Fruit fly (Drosophila melanogaster) whole organism, embryonic: ENCODE measurements around the gene Gr36b.

Experiments
- CG10274 ChIP-seq: fragments of 200-800 bp; sonication (Bioruptor generic); optimal IDR thresholded peaks from 3 replicates; lab custom pipeline; 2017; ENCODE audit warnings: missing biosample characterization, mild to moderate bottlenecking, missing genetic modification characterization
- CG15479 ChIP-seq: fragments of 200-800 bp; sonication (Bioruptor generic); optimal IDR thresholded peaks from 3 replicates; lab custom pipeline; 2019; ENCODE audit warnings: missing biosample characterization, mild to moderate bottlenecking, missing genetic modification characterization, moderate library complexity
- CG3065 ChIP-seq: fragments of 200-800 bp; sonication (Bioruptor generic); optimal IDR thresholded peaks from 2 replicates; lab custom pipeline; 2016; ENCODE audit warnings: missing biosample characterization, missing genetic modification characterization
- CG4424 ChIP-seq: fragments of 200-800 bp; sonication (Bioruptor generic); optimal IDR thresholded peaks from 3 replicates; lab custom pipeline; 2016; ENCODE audit warnings: missing biosample characterization, missing genetic modification characterization
- CG7372 ChIP-seq: fragments of 200-800 bp; sonication (Bioruptor generic); IDR thresholded peaks from 2 replicates; pipeline ENCODE4 v1.3.6; 2022; ENCODE audit warnings: missing biosample characterization, missing genetic modification characterization
- CG8281 ChIP-seq: fragments of 200-800 bp; sonication (Bioruptor generic); optimal IDR thresholded peaks from 2 replicates; lab custom pipeline; 2018; ENCODE audit warnings: missing biosample characterization, mild to moderate bottlenecking, missing genetic modification characterization, moderate library complexity
- CG9932 ChIP-seq: fragments of 200-800 bp; sonication (Bioruptor generic); IDR thresholded peaks from 2 replicates; pipeline ENCODE4 v1.3.6; 2022; ENCODE audit warnings: missing biosample characterization, missing genetic modification characterization
- Dip2 ChIP-seq: fragments of 200-800 bp; sonication (Bioruptor generic); IDR thresholded peaks from 2 replicates; pipeline ENCODE4 v1.3.6; 2022; ENCODE audit warnings: missing biosample characterization, missing genetic modification characterization
- Doc3 ChIP-seq: fragments of 200-800 bp; sonication (Bioruptor generic); IDR thresholded peaks from 3 replicates; pipeline ENCODE4 v1.3.6; 2022; ENCODE audit warnings: missing biosample characterization, missing genetic modification characterization; ENCODE audit not compliant: partially characterized antibody
- Gug ChIP-seq: fragments of 200-800 bp; sonication (Bioruptor generic); IDR thresholded peaks from 4 replicates; pipeline ENCODE4 v1.3.6; 2022; ENCODE audit warnings: missing biosample characterization, missing genetic modification characterization
- HLHmδ ChIP-seq: fragments of 200-800 bp; sonication (Bioruptor generic); optimal IDR thresholded peaks from 2 replicates; lab custom pipeline; 2018; ENCODE audit warnings: missing biosample characterization, mild to moderate bottlenecking, missing genetic modification characterization, moderate library complexity
- Hmr ChIP-seq: fragments of 200-800 bp; sonication (Bioruptor generic); optimal IDR thresholded peaks from 3 replicates; lab custom pipeline; 2017; ENCODE audit warnings: mild to moderate bottlenecking, missing biosample characterization, missing genetic modification reagents, missing genetic modification characterization
- Lim3 ChIP-seq: fragments of 200-800 bp; sonication (Bioruptor generic); IDR thresholded peaks from 2 replicates; pipeline ENCODE4 v1.3.6; 2022; ENCODE audit warnings: missing biosample characterization, missing genetic modification characterization
- Lpt ChIP-seq: fragments of >200 bp; optimal IDR thresholded peaks from 2 replicates; lab custom pipeline; 2018; ENCODE audit warnings: missing biosample characterization, missing genetic modification characterization
- Med ChIP-seq: fragments of 200-800 bp; sonication (Bioruptor generic); peaks from one replicate; lab custom pipeline; 2016; ENCODE audit warnings: missing biosample characterization, missing genetic modification characterization, mild to moderate bottlenecking, inconsistent platforms, moderate library complexity
- Neu2 ChIP-seq: fragments of 200-800 bp; sonication (Bioruptor generic); optimal IDR thresholded peaks from 3 replicates; lab custom pipeline; 2016; ENCODE audit warnings: missing biosample characterization, missing genetic modification characterization, borderline replicate concordance
- Poxn ChIP-seq: fragments of 200-800 bp; sonication (Bioruptor generic); IDR thresholded peaks from 2 replicates; pipeline ENCODE4 v1.3.6; 2022; ENCODE audit warnings: missing biosample characterization, missing genetic modification characterization
- Stat92E ChIP-seq, 3 experiments: fragments of >200 bp in 2 of 3; fragments of 200-800 bp in 1 of 3; sonication (Bioruptor generic) in 1 of 3; optimal IDR thresholded peaks; 2 replicates each; lab custom pipeline; 2017 to 2019; ENCODE audit warnings: missing biosample characterization in 3 of 3, missing genetic modification characterization in 3 of 3, mild to moderate bottlenecking in 1 of 3, moderate library complexity in 1 of 3
- Trl ChIP-seq, 3 experiments: fragments of >200 bp in 2 of 3; fragments of 200-800 bp in 1 of 3; sonication (Bioruptor generic) in 1 of 3; optimal IDR thresholded peaks; 2 replicates in 1 of 3; 3 replicates in 2 of 3; lab custom pipeline; 2016 to 2017; ENCODE audit warnings: missing biosample characterization in 1 of 3, missing genetic modification characterization in 1 of 3
- YL-1 ChIP-seq: fragments of 200-800 bp; sonication (Bioruptor generic); optimal IDR thresholded peaks from 3 replicates; lab custom pipeline; 2017; ENCODE audit warnings: missing biosample characterization, mild to moderate bottlenecking, missing genetic modification characterization
- ab ChIP-seq: fragments of 200-800 bp; sonication (Bioruptor generic); optimal IDR thresholded peaks from 2 replicates; lab custom pipeline; 2016; ENCODE audit warnings: missing biosample characterization, missing genetic modification characterization
- bbx ChIP-seq: fragments of 200-800 bp; sonication (Bioruptor generic); IDR thresholded peaks from 2 replicates; pipeline ENCODE4 v1.3.6; 2022; ENCODE audit warnings: missing biosample characterization, missing genetic modification characterization; ENCODE audit not compliant: partially characterized antibody
- bowl ChIP-seq: fragments of 200-800 bp; sonication (Bioruptor generic); IDR thresholded peaks from 2 replicates; pipeline ENCODE4 v1.3.6; 2022; ENCODE audit warnings: missing biosample characterization, missing genetic modification characterization
- chif ChIP-seq, 2 experiments: fragments of 200-800 bp; sonication (Bioruptor generic); optimal IDR thresholded peaks; 3 replicates each; lab custom pipeline; 2016; ENCODE audit warnings: missing biosample characterization in 2 of 2, missing genetic modification characterization in 2 of 2
- da ChIP-seq: fragments of 200-800 bp; sonication (Bioruptor generic); optimal IDR thresholded peaks from 2 replicates; lab custom pipeline; 2016; ENCODE audit warnings: missing biosample characterization, missing genetic modification characterization
- dan ChIP-seq: fragments of 200-800 bp; sonication (Bioruptor generic); IDR thresholded peaks from 2 replicates; pipeline ENCODE4 v1.3.6; 2022; ENCODE audit warnings: missing biosample characterization, missing genetic modification characterization
- dysf ChIP-seq: fragments of 200-800 bp; sonication (Bioruptor generic); IDR thresholded peaks from 3 replicates; pipeline ENCODE4 v1.3.6; 2022; ENCODE audit warnings: missing biosample characterization, missing genetic modification characterization
- ems ChIP-seq: fragments of 200-800 bp; sonication (Bioruptor generic); optimal IDR thresholded peaks from 3 replicates; lab custom pipeline; 2016; ENCODE audit warnings: missing biosample characterization, missing genetic modification characterization
- eve ChIP-seq, 2 experiments: fragments of >200 bp; optimal IDR thresholded peaks; 2 replicates each; lab custom pipeline; 2017; ENCODE audit warnings: missing biosample characterization in 2 of 2, missing genetic modification characterization in 2 of 2
- fd64A ChIP-seq: fragments of 200-800 bp; sonication (Bioruptor generic); optimal IDR thresholded peaks from 3 replicates; lab custom pipeline; 2018; ENCODE audit warnings: missing biosample characterization, mild to moderate bottlenecking, missing genetic modification characterization
- fd96Cb ChIP-seq: fragments of 200-800 bp; sonication (Bioruptor generic); optimal IDR thresholded peaks from 2 replicates; lab custom pipeline; 2018; ENCODE audit warnings: missing biosample characterization, mild to moderate bottlenecking, missing genetic modification characterization, moderate library complexity
- ftz-f1 ChIP-seq: fragments of 200-800 bp; sonication (Bioruptor generic); optimal IDR thresholded peaks from 2 replicates; lab custom pipeline; 2016; ENCODE audit warnings: missing biosample characterization, missing genetic modification characterization
- fu2 ChIP-seq: fragments of 200-800 bp; sonication (Bioruptor generic); optimal IDR thresholded peaks from 2 replicates; lab custom pipeline; 2016; ENCODE audit warnings: missing biosample characterization, missing genetic modification characterization
- knrl ChIP-seq: fragments of 200-800 bp; sonication (Bioruptor generic); IDR thresholded peaks from 3 replicates; pipeline ENCODE4 v1.3.6; 2022; ENCODE audit warnings: missing biosample characterization, missing genetic modification characterization; ENCODE audit not compliant: partially characterized antibody
- pum ChIP-seq: fragments of 200-800 bp; sonication (Bioruptor generic); optimal IDR thresholded peaks from 2 replicates; lab custom pipeline; 2016; ENCODE audit warnings: missing biosample characterization, missing genetic modification characterization
- shn ChIP-seq: fragments of 200-800 bp; sonication (Bioruptor generic); optimal IDR thresholded peaks from 3 replicates; lab custom pipeline; 2016; ENCODE audit warnings: missing biosample characterization, missing genetic modification characterization
- so ChIP-seq: fragments of 200-800 bp; sonication (Bioruptor generic); IDR thresholded peaks from 3 replicates; pipeline ENCODE4 v1.3.6; 2022; ENCODE audit warnings: missing biosample characterization, missing genetic modification characterization
- trem ChIP-seq: fragments of 200-800 bp; optimal IDR thresholded peaks from 3 replicates; lab custom pipeline; 2019; ENCODE audit warnings: missing biosample characterization, mild to moderate bottlenecking, missing genetic modification characterization, moderate library complexity

The Gr36b gene

dm6 chr2L:17176318-17176717 lies 2.3 kb upstream of the Gr36b start, which contains the start of gene Gr36a:
Gr36a (plus strand) TSS chr2L:17176618.
- TF ChIP-seq Gug (no peak), Poxn (GFP tag; lab: Robert Waterston, UW) (no peak), trem (no peak), Trl (optimal IDR thresholded peaks at IDR 0.05; lab: Kevin White, UChicago) (no peak), Trl (GFP tag; optimal IDR thresholded peaks at IDR 0.05; lab: Kevin White, UChicago) (no peak), CG8281 (no peak), so (GFP tag; lab: Robert Waterston, UW) (no peak), Neu2 (GFP tag; lab: Kevin White, UChicago) (no peak), Doc3 (GFP tag; lab: Robert Waterston, UW) (no peak), da (no peak), shn (GFP tag; lab: Kevin White, UChicago) (no peak), fd64A (GFP tag; lab: Kevin White, UChicago) (no peak), knrl (GFP tag; lab: Robert Waterston, UW) (no peak), CG3065 (GFP tag; lab: Kevin White, UChicago) (no peak), pum (no peak), Stat92E (GFP tag; optimal IDR thresholded peaks at IDR 0.05; lab: Kevin White, UChicago) (no peak), fd96Cb (tag; lab: Kevin White, UChicago) (no peak), Hmr (GFP tag; lab: Kevin White, UChicago) (no peak), CG4424 (GFP tag; lab: Kevin White, UChicago) (no peak)

dm6 chr2L:17180038-17180437 lies 1.5 kb downstream of the Gr36b start, which contains the start of gene Gr36c:
Gr36c (plus strand) TSS chr2L:17180338.
- TF ChIP-seq ftz-f1 (GFP tag; lab: Kevin White, UChicago): no peak
- no peak for TF ChIP-seq ab (GFP tag; lab: Kevin White, UChicago)
- TF ChIP-seq HLHmδ (GFP tag; lab: Kevin White, UChicago): no peak
- TF ChIP-seq Lpt: no peak
- no peak for TF ChIP-seq fu2 (GFP tag; lab: Kevin White, UChicago)
- TF ChIP-seq CG9932 (GFP tag; lab: Robert Waterston, UW): no peak
- TF ChIP-seq dysf (GFP tag; lab: Robert Waterston, UW): no peak
- no peak for TF ChIP-seq CG15479
- TF ChIP-seq YL-1 (GFP tag; lab: Kevin White, UChicago): no peak
- no peak for TF ChIP-seq Med (GFP tag; lab: Kevin White, UChicago)
- TF ChIP-seq CG10274 (GFP tag; lab: Kevin White, UChicago): no peak
- TF ChIP-seq bbx (GFP tag; lab: Robert Waterston, UW): no peak
- no peak for TF ChIP-seq CG7372
- TF ChIP-seq ems (GFP tag; lab: Kevin White, UChicago): no peak

- no peak for TF ChIP-seq Dip2 (GFP tag; lab: Robert Waterston, UW)
- no peak for TF ChIP-seq eve (GFP tag; optimal IDR thresholded peaks at IDR 0.05; lab: Kevin White, UChicago)
- TF ChIP-seq chif (GFP tag; optimal IDR thresholded peaks at IDR 0.05; lab: Kevin White, UChicago): no peak
- TF ChIP-seq bowl (GFP tag; lab: Robert Waterston, UW): no peak
- no peak for TF ChIP-seq dan (GFP tag; lab: Robert Waterston, UW)
- no peak for TF ChIP-seq Lim3 (GFP tag; lab: Robert Waterston, UW)
Measured at dm6 chr2L:17181638-17182037, 3.1 kb downstream of the Gr36b start, which contains the start of gene Grl36a. Grl36a (plus strand) TSS chr2L:17181938.
